Fruit fly (Drosophila melanogaster) whole organism, embryonic: ENCODE measurements around the gene Cyp4ac3.

Experiments
- Abd-B ChIP-seq: fragments of 200-800 bp; sonication (Bioruptor generic); optimal IDR thresholded peaks from 2 replicates; lab custom pipeline; 2018; ENCODE audit warnings: missing biosample characterization, mild to moderate bottlenecking, missing genetic modification characterization, moderate library complexity
- Asciz ChIP-seq: fragments of 200-800 bp; sonication (Bioruptor generic); optimal IDR thresholded peaks from 2 replicates; lab custom pipeline; 2017; ENCODE audit warnings: missing biosample characterization, mild to moderate bottlenecking, missing genetic modification characterization, missing genetic modification reagents
- Awh ChIP-seq: fragments of 200-800 bp; sonication (Bioruptor generic); IDR thresholded peaks from 2 replicates; pipeline ENCODE4, ENCODE4 v1.3.6; 2022; ENCODE audit warnings: missing biosample characterization, missing genetic modification characterization
- CG10209 ChIP-seq: fragments of 200-800 bp; sonication (Bioruptor generic); optimal IDR thresholded peaks from 3 replicates; lab custom pipeline; 2017; ENCODE audit warnings: missing biosample characterization, mild to moderate bottlenecking, missing genetic modification characterization, missing genetic modification reagents
- CG10321 ChIP-seq: fragments of 200-800 bp; sonication (Bioruptor generic); IDR thresholded peaks from 2 replicates; pipeline ENCODE4 v1.3.6; 2022; ENCODE audit warnings: missing biosample characterization, missing genetic modification characterization
- CG10565 ChIP-seq: fragments of 200-800 bp; sonication (Bioruptor generic); optimal IDR thresholded peaks from 3 replicates; lab custom pipeline; 2016; ENCODE audit warnings: missing biosample characterization, mild to moderate bottlenecking, missing genetic modification characterization
- CG11398 ChIP-seq: fragments of 200-800 bp; sonication (Bioruptor generic); optimal IDR thresholded peaks from 2 replicates; lab custom pipeline; 2016; ENCODE audit warnings: missing biosample characterization, missing genetic modification characterization
- CG11504 ChIP-seq: fragments of 200-800 bp; sonication (Bioruptor generic); optimal IDR thresholded peaks from 3 replicates; lab custom pipeline; 2019; ENCODE audit warnings: missing biosample characterization, mild to moderate bottlenecking, missing genetic modification characterization, moderate library complexity
- CG13624 ChIP-seq: fragments of 200-800 bp; sonication (Bioruptor generic); optimal IDR thresholded peaks from 2 replicates; lab custom pipeline; 2016; ENCODE audit warnings: missing biosample characterization, missing genetic modification characterization
- CG1792 ChIP-seq: fragments of 200-800 bp; sonication (Bioruptor generic); optimal IDR thresholded peaks from 2 replicates; lab custom pipeline; 2016; ENCODE audit warnings: missing biosample characterization, missing genetic modification characterization
- CG18011 ChIP-seq: fragments of 200-800 bp; sonication (Bioruptor generic); optimal IDR thresholded peaks from 2 replicates; lab custom pipeline; 2017; ENCODE audit warnings: missing biosample characterization, missing genetic modification characterization, mild to moderate bottlenecking, moderate library complexity, missing genotype
- CG2712 ChIP-seq: fragments of 200-800 bp; optimal IDR thresholded peaks from 3 replicates; lab custom pipeline; 2019; ENCODE audit warnings: missing biosample characterization, mild to moderate bottlenecking, missing genetic modification characterization, moderate library complexity
- CG2875 ChIP-seq: fragments of 200-800 bp; sonication (Bioruptor generic); optimal IDR thresholded peaks from 2 replicates; lab custom pipeline; 2017; ENCODE audit warnings: missing biosample characterization, mild to moderate bottlenecking, missing genetic modification characterization, missing genetic modification reagents
- CG30020 ChIP-seq: fragments of 200-800 bp; optimal IDR thresholded peaks from 2 replicates; lab custom pipeline; 2019; ENCODE audit warnings: missing biosample characterization, mild to moderate bottlenecking, missing genetic modification characterization, moderate library complexity
- CG3163 ChIP-seq: fragments of 200-800 bp; sonication (Bioruptor generic); optimal IDR thresholded peaks from 3 replicates; lab custom pipeline; 2016; ENCODE audit warnings: missing biosample characterization, missing genetic modification characterization
- CG32772 ChIP-seq: fragments of 200-800 bp; sonication (Bioruptor generic); IDR thresholded peaks from 2 replicates; pipeline ENCODE4 v1.3.6; 2022; ENCODE audit warnings: missing biosample characterization, missing genetic modification characterization
- CG34422 ChIP-seq: fragments of 200-800 bp; sonication (Bioruptor generic); IDR thresholded peaks from 3 replicates; pipeline ENCODE4 v1.3.6; 2022; ENCODE audit warnings: missing biosample characterization, missing genetic modification characterization
- CG7556 ChIP-seq: fragments of 200-800 bp; sonication (Bioruptor generic); optimal IDR thresholded peaks from 2 replicates; lab custom pipeline; 2017; ENCODE audit warnings: missing biosample characterization, mild to moderate bottlenecking, missing genetic modification characterization
- CG7745 ChIP-seq: fragments of 200-800 bp; sonication (Bioruptor generic); optimal IDR thresholded peaks from 2 replicates; lab custom pipeline; 2018; ENCODE audit warnings: missing biosample characterization, mild to moderate bottlenecking, missing genetic modification characterization, moderate library complexity
- CG9797 ChIP-seq: fragments of 200-800 bp; sonication (Bioruptor generic); optimal IDR thresholded peaks from 3 replicates; lab custom pipeline; 2018; ENCODE audit warnings: missing biosample characterization, mild to moderate bottlenecking, missing genetic modification characterization
- CG9876 ChIP-seq: fragments of 200-800 bp; sonication (Bioruptor generic); optimal IDR thresholded peaks from 2 replicates; lab custom pipeline; 2016; ENCODE audit warnings: missing biosample characterization, missing genetic modification characterization
- CTCF ChIP-seq: fragments of 200-800 bp; sonication (Bioruptor generic); optimal IDR thresholded peaks from 2 replicates; lab custom pipeline; 2017; ENCODE audit warnings: missing biosample characterization, mild to moderate bottlenecking, missing genetic modification characterization, moderate library complexity
- Dad ChIP-seq: fragments of 200-800 bp; sonication (Bioruptor generic); optimal IDR thresholded peaks from 3 replicates; lab custom pipeline; 2016; ENCODE audit warnings: missing biosample characterization, missing genetic modification characterization
- Dll ChIP-seq: fragments of 200-800 bp; sonication (Bioruptor generic); IDR thresholded peaks from 4 replicates; pipeline ENCODE4 v1.3.6; 2022; ENCODE audit warnings: missing biosample characterization, missing genetic modification characterization; ENCODE audit not compliant: partially characterized antibody
- E2f2 ChIP-seq: fragments of 200-800 bp; sonication (Bioruptor generic); IDR thresholded peaks from 2 replicates; pipeline ENCODE4 v1.3.6; 2022; ENCODE audit warnings: missing biosample characterization, missing genetic modification characterization
- Hr51 ChIP-seq, 2 experiments: fragments of 200-800 bp; sonication (Bioruptor generic); optimal IDR thresholded peaks; 2 replicates in 1 of 2; 3 replicates in 1 of 2; lab custom pipeline; 2016 to 2018; ENCODE audit warnings: missing biosample characterization in 2 of 2, missing genetic modification characterization in 2 of 2, mild to moderate bottlenecking in 1 of 2, moderate library complexity in 1 of 2
- Mes4 ChIP-seq: fragments of 200-800 bp; sonication (Bioruptor generic); optimal IDR thresholded peaks from 2 replicates; lab custom pipeline; 2016; ENCODE audit warnings: missing biosample characterization, missing genetic modification characterization
- Mrtf ChIP-seq: fragments of 200-800 bp; sonication (Bioruptor generic); IDR thresholded peaks from 3 replicates; pipeline ENCODE4 v1.3.6; 2022; ENCODE audit warnings: missing biosample characterization, missing genetic modification characterization
- NC2β ChIP-seq: fragments of 200-800 bp; sonication (Bioruptor generic); optimal IDR thresholded peaks from 2 replicates; lab custom pipeline; 2016; ENCODE audit warnings: missing biosample characterization, missing genetic modification characterization
- NK7.1 ChIP-seq: fragments of 200-800 bp; sonication (Bioruptor generic); optimal IDR thresholded peaks from 3 replicates; lab custom pipeline; 2016; ENCODE audit warnings: missing biosample characterization, missing genetic modification characterization
- Neu2 ChIP-seq: fragments of 200-800 bp; sonication (Bioruptor generic); optimal IDR thresholded peaks from 3 replicates; lab custom pipeline; 2016; ENCODE audit warnings: missing biosample characterization, missing genetic modification characterization, borderline replicate concordance
- Six4 ChIP-seq: fragments of 200-800 bp; sonication (Bioruptor generic); optimal IDR thresholded peaks from 2 replicates; lab custom pipeline; 2016; ENCODE audit warnings: missing biosample characterization, missing genetic modification characterization
- ab ChIP-seq: fragments of 200-800 bp; sonication (Bioruptor generic); optimal IDR thresholded peaks from 2 replicates; lab custom pipeline; 2016; ENCODE audit warnings: missing biosample characterization, missing genetic modification characterization
- bcd ChIP-seq: fragments of 200-800 bp; sonication (Bioruptor generic); optimal IDR thresholded peaks from 2 replicates; lab custom pipeline; 2017; ENCODE audit warnings: missing biosample characterization, mild to moderate bottlenecking, missing genetic modification characterization
- btn ChIP-seq: fragments of 200-800 bp; sonication (Bioruptor generic); optimal IDR thresholded peaks from 2 replicates; lab custom pipeline; 2016; ENCODE audit warnings: missing biosample characterization, missing genetic modification characterization
- dati ChIP-seq: fragments of 200-800 bp; sonication (Bioruptor generic); IDR thresholded peaks from 2 replicates; pipeline ENCODE4 v1.3.6; 2022; ENCODE audit warnings: missing biosample characterization, missing genetic modification characterization
- ems ChIP-seq: fragments of 200-800 bp; sonication (Bioruptor generic); optimal IDR thresholded peaks from 3 replicates; lab custom pipeline; 2016; ENCODE audit warnings: missing biosample characterization, missing genetic modification characterization
- gfzf ChIP-seq: fragments of 200-800 bp; sonication (Bioruptor generic); optimal IDR thresholded peaks from 2 replicates; lab custom pipeline; 2016; ENCODE audit warnings: missing biosample characterization, mild to moderate bottlenecking, missing genetic modification characterization, moderate library complexity
- hb ChIP-seq: fragments of 200-800 bp; sonication (Bioruptor generic); IDR thresholded peaks from 3 replicates; pipeline ENCODE4 v1.3.6; 2022; ENCODE audit warnings: missing biosample characterization, missing genetic modification characterization; ENCODE audit not compliant: partially characterized antibody
- inv ChIP-seq: fragments of 200-800 bp; sonication (Bioruptor generic); IDR thresholded peaks from 2 replicates; pipeline ENCODE4 v1.3.6; 2022; ENCODE audit warnings: missing biosample characterization, missing genetic modification characterization; ENCODE audit not compliant: partially characterized antibody
- jumu ChIP-seq: fragments of 200-800 bp; sonication (Bioruptor generic); optimal IDR thresholded peaks from 3 replicates; lab custom pipeline; 2016; ENCODE audit warnings: missing biosample characterization, missing genetic modification characterization
- knrl ChIP-seq: fragments of 200-800 bp; sonication (Bioruptor generic); IDR thresholded peaks from 3 replicates; pipeline ENCODE4 v1.3.6; 2022; ENCODE audit warnings: missing biosample characterization, missing genetic modification characterization; ENCODE audit not compliant: partially characterized antibody
- maf-S ChIP-seq: fragments of 200-800 bp; sonication (Bioruptor generic); optimal IDR thresholded peaks from 2 replicates; lab custom pipeline; 2016; ENCODE audit warnings: missing biosample characterization, missing genetic modification characterization
- pnt ChIP-seq: fragments of 200-800 bp; sonication (Bioruptor generic); optimal IDR thresholded peaks from 3 replicates; lab custom pipeline; 2016; ENCODE audit warnings: missing biosample characterization, missing genetic modification characterization
- pum ChIP-seq: fragments of 200-800 bp; sonication (Bioruptor generic); optimal IDR thresholded peaks from 2 replicates; lab custom pipeline; 2016; ENCODE audit warnings: missing biosample characterization, missing genetic modification characterization
- sd ChIP-seq: fragments of 200-800 bp; sonication (Bioruptor generic); optimal IDR thresholded peaks from 3 replicates; lab custom pipeline; 2018; ENCODE audit warnings: missing biosample characterization, mild to moderate bottlenecking, missing genetic modification characterization, moderate library complexity
- sens ChIP-seq: fragments of 200-800 bp; sonication (Bioruptor generic); peaks from one replicate; lab custom pipeline; 2016; ENCODE audit warnings: missing biosample characterization, missing genetic modification characterization
- unpg ChIP-seq: fragments of 200-800 bp; sonication (Bioruptor generic); optimal IDR thresholded peaks from 3 replicates; lab custom pipeline; 2018; ENCODE audit warnings: missing biosample characterization, mild to moderate bottlenecking, missing genetic modification characterization, moderate library complexity
- vvl ChIP-seq: fragments of 200-800 bp; sonication (Bioruptor generic); IDR thresholded peaks from 2 replicates; pipeline ENCODE4 v1.3.6; 2022; ENCODE audit warnings: missing biosample characterization, missing genetic modification characterization
- wdn ChIP-seq: fragments of 200-800 bp; sonication (Bioruptor generic); IDR thresholded peaks from 2 replicates; pipeline ENCODE4 v1.3.6; 2022; ENCODE audit warnings: missing biosample characterization, missing genetic modification characterization
- zfh1 ChIP-seq: fragments of 200-800 bp; sonication (Bioruptor generic); IDR thresholded peaks from 3 replicates; pipeline ENCODE4 v1.3.6; 2022; ENCODE audit warnings: missing biosample characterization, missing genetic modification characterization

Cyp4ac3 gene

DNA sequence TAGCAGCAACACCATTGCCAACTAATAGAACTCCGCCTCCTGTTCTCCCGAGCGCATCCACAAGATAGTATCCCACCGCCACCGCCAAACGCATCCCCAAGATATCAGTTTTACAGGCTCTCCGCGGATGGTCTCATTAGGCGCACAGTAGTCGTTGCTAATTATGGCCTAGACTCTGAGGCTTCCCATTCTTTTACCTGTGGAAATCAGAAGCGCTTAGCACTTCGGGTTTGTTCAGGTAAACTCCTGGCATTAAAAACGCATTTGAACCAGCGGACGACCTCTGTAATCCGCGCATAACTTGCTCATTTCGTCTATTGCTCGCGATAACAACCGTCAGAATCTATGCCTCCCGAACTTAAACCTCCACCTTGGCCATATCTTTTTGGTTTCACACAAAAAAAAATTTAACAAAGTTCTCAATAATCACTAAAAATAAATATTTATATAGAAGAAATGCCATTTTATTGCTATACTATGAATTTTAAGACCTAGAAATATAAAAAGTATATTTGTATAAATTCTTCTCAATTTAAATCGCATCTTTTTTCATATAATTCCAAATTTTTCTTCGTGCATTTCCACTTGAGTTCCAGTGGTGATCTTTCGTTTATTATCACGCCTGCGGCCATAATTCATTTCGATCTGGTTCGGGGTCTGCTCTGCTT, 30.3 kb upstream of the Cyp4ac3 start (continued):
- TF ChIP-seq CG2875 (peak; percentile 65), CG9876 (GFP tag; lab: Kevin White, UChicago) (no peak), Mrtf (GFP tag; lab: Robert Waterston, UW) (no peak), Neu2 (GFP tag; lab: Kevin White, UChicago) (no peak), pnt (GFP tag; lab: Kevin White, UChicago) (no peak), maf-S (GFP tag; lab: Kevin White, UChicago) (no peak), CTCF (GFP tag; lab: Kevin White, UChicago) (no peak), bcd (peak; percentile 17), inv (GFP tag; lab: Robert Waterston, UW) (no peak), Six4 (peak; percentile 46), Mes4 (GFP tag; lab: Kevin White, UChicago) (no peak), NK7.1 (GFP tag; lab: Kevin White, UChicago) (no peak), wdn (no peak), CG13624 (no peak), vvl (GFP tag; lab: Robert Waterston, UW) (peak; percentile 81), knrl (GFP tag; lab: Robert Waterston, UW) (no peak), btn (no peak), Dad (GFP tag; lab: Kevin White, UChicago) (no peak), CG34422 (no peak), CG3163 (GFP tag; lab: Kevin White, UChicago) (no peak), E2f2 (peak; percentile 25; the same call in 1 of the 2 replicates), Awh (GFP tag; lab: Robert Waterston, UW) (peak; percentile 42; the same call in 1 of the 2 replicates), ems (GFP tag; lab: Kevin White, UChicago) (no peak), Dll (GFP tag; lab: Robert Waterston, UW) (no peak), NC2β (GFP tag; lab: Kevin White, UChicago) (no peak), CG7556 (GFP tag; lab: Kevin White, UChicago) (peak; percentile 74), CG32772 (peak; percentile 70), sd (no peak), sens (peak; percentile 90), hb (GFP tag; lab: Robert Waterston, UW) (no peak), CG7745 (tag; lab: Kevin White, UChicago) (no peak), pum (GFP tag; lab: Kevin White, UChicago) (no peak), Asciz (peak; percentile 30), unpg (GFP tag; lab: Kevin White, UChicago) (peak; percentile 80), jumu (GFP tag; lab: Kevin White, UChicago) (no peak), CG30020 (tag; lab: Kevin White, UChicago) (peak; percentile 38), zfh1 (GFP tag; lab: Robert Waterston, UW) (peak; percentile 55; the same call in 2 of the 3 replicates), CG2712 (tag; lab: Kevin White, UChicago) (peak; percentile 93), CG9797 (GFP tag; lab: Kevin White, UChicago) (no peak), CG18011 (GFP tag; lab: Kevin White, UChicago) (no peak), CG10321 (GFP tag; lab: Robert Waterston, UW) (no peak), Abd-B (GFP tag; lab: Kevin White, UChicago) (peak; percentile 67), gfzf (GFP tag; lab: Kevin White, UChicago) (no peak), CG1792 (GFP tag; lab: Kevin White, UChicago) (no peak), dati (GFP tag; lab: Robert Waterston, UW) (no peak), CG11398 (GFP tag; lab: Kevin White, UChicago) (no peak), CG11504 (peak; percentile 71), CG10209 (GFP tag; lab: Kevin White, UChicago) (peak; percentile 55), ab (GFP tag; lab: Kevin White, UChicago) (no peak), CG10565 (no peak), Hr51 (GFP tag; optimal IDR thresholded peaks at IDR 0.05; lab: Kevin White, UChicago) (peak in 1 of 2 experiments; percentile 56)
